Fruit fly (Drosophila melanogaster) whole organism, embryonic: ENCODE measurements around the gene CG43175.
A peak's percentile ranks its signal among the peaks of the same experiment; 100 is the strongest.

Experiments
- CG11696 ChIP-seq: fragments of 200-800 bp; sonication (Bioruptor generic); IDR thresholded peaks from 2 replicates; pipeline ENCODE4 v1.3.6; 2022; ENCODE audit warnings: missing biosample characterization, missing genetic modification characterization
- CG11723 ChIP-seq: fragments of 200-800 bp; sonication (Bioruptor generic); optimal IDR thresholded peaks from 2 replicates; lab custom pipeline; 2017; ENCODE audit warnings: missing biosample characterization, mild to moderate bottlenecking, missing genetic modification characterization
- CG12769 ChIP-seq: fragments of 200-800 bp; sonication (Bioruptor generic); optimal IDR thresholded peaks from 2 replicates; lab custom pipeline; 2019; ENCODE audit warnings: missing biosample characterization, mild to moderate bottlenecking, missing genetic modification characterization, moderate library complexity
- CG13123 ChIP-seq: fragments of 200-800 bp; sonication (Bioruptor generic); optimal IDR thresholded peaks from 2 replicates; lab custom pipeline; 2016; ENCODE audit warnings: missing biosample characterization, missing genetic modification characterization
- CG1602 ChIP-seq: fragments of 200-800 bp; sonication (Bioruptor generic); optimal IDR thresholded peaks from 3 replicates; lab custom pipeline; 2016; ENCODE audit warnings: missing biosample characterization, missing genetic modification characterization
- CG2120 ChIP-seq: fragments of 200-800 bp; sonication (Bioruptor generic); optimal IDR thresholded peaks from 3 replicates; lab custom pipeline; 2016; ENCODE audit warnings: missing biosample characterization, missing genetic modification characterization
- CG2712 ChIP-seq: fragments of 200-800 bp; optimal IDR thresholded peaks from 3 replicates; lab custom pipeline; 2019; ENCODE audit warnings: missing biosample characterization, mild to moderate bottlenecking, missing genetic modification characterization, moderate library complexity
- CG3281 ChIP-seq: fragments of 200-800 bp; sonication (Bioruptor generic); optimal IDR thresholded peaks from 3 replicates; lab custom pipeline; 2017; ENCODE audit warnings: missing biosample characterization, mild to moderate bottlenecking, missing genetic modification characterization
- CG34224 ChIP-seq: fragments of 200-800 bp; sonication (Bioruptor generic); IDR thresholded peaks from 3 replicates; pipeline ENCODE4 v1.3.6; 2022; ENCODE audit warnings: missing biosample characterization, missing genetic modification characterization; ENCODE audit not compliant: partially characterized antibody
- CG34376 ChIP-seq: fragments of 200-800 bp; sonication (Bioruptor generic); optimal IDR thresholded peaks from 2 replicates; lab custom pipeline; 2018; ENCODE audit warnings: missing biosample characterization, mild to moderate bottlenecking, missing genetic modification characterization
- CG34422 ChIP-seq: fragments of 200-800 bp; sonication (Bioruptor generic); IDR thresholded peaks from 3 replicates; pipeline ENCODE4 v1.3.6; 2022; ENCODE audit warnings: missing biosample characterization, missing genetic modification characterization
- CG4424 ChIP-seq: fragments of 200-800 bp; sonication (Bioruptor generic); optimal IDR thresholded peaks from 3 replicates; lab custom pipeline; 2016; ENCODE audit warnings: missing biosample characterization, missing genetic modification characterization
- CG4617 ChIP-seq: fragments of 200-800 bp; sonication (Bioruptor generic); optimal IDR thresholded peaks from 3 replicates; lab custom pipeline; 2016; ENCODE audit warnings: missing biosample characterization, missing genetic modification characterization, borderline replicate concordance
- CG5245 ChIP-seq: fragments of 200-800 bp; sonication (Bioruptor generic); optimal IDR thresholded peaks from 3 replicates; lab custom pipeline; 2016; ENCODE audit warnings: missing biosample characterization, missing genetic modification characterization
- CG7372 ChIP-seq: fragments of 200-800 bp; sonication (Bioruptor generic); IDR thresholded peaks from 2 replicates; pipeline ENCODE4 v1.3.6; 2022; ENCODE audit warnings: missing biosample characterization, missing genetic modification characterization
- CG7839 ChIP-seq: fragments of 200-800 bp; sonication (Bioruptor generic); optimal IDR thresholded peaks from 3 replicates; lab custom pipeline; 2018; ENCODE audit warnings: missing biosample characterization, mild to moderate bottlenecking, missing genetic modification characterization, moderate library complexity
- CG7987 ChIP-seq: fragments of 200-800 bp; sonication (Bioruptor generic); optimal IDR thresholded peaks from 2 replicates; lab custom pipeline; 2018; ENCODE audit warnings: missing biosample characterization, mild to moderate bottlenecking, missing genetic modification characterization, moderate library complexity
- CG8924 ChIP-seq: fragments of 200-800 bp; optimal IDR thresholded peaks from 3 replicates; lab custom pipeline; 2019; ENCODE audit warnings: missing biosample characterization, mild to moderate bottlenecking, missing genetic modification characterization, moderate library complexity
- Dip2 ChIP-seq: fragments of 200-800 bp; sonication (Bioruptor generic); IDR thresholded peaks from 2 replicates; pipeline ENCODE4 v1.3.6; 2022; ENCODE audit warnings: missing biosample characterization, missing genetic modification characterization
- Dp ChIP-seq: fragments of 200-800 bp; sonication (Bioruptor generic); optimal IDR thresholded peaks from 2 replicates; lab custom pipeline; 2018; ENCODE audit warnings: missing biosample characterization, mild to moderate bottlenecking, missing genetic modification characterization, moderate library complexity
- GATAe ChIP-seq: fragments of 200-800 bp; sonication (Bioruptor generic); conservative IDR thresholded peaks from 2 replicates; pipeline ENCODE4 v1.3.6; 2022; ENCODE audit warnings: missing biosample characterization, missing genetic modification characterization
- Gsc ChIP-seq: fragments of 200-800 bp; sonication (Bioruptor generic); IDR thresholded peaks from 2 replicates; pipeline ENCODE4 v1.3.6; 2022; ENCODE audit warnings: missing biosample characterization, missing genetic modification characterization
- HLH54F ChIP-seq: fragments of 200-800 bp; sonication (Bioruptor generic); optimal IDR thresholded peaks from 3 replicates; lab custom pipeline; 2016; ENCODE audit warnings: missing biosample characterization, missing genetic modification characterization
- Hr78 ChIP-seq, 2 experiments: fragments of 200-800 bp in 1 of 2; fragments of >200 bp in 1 of 2; sonication (Bioruptor generic) in 1 of 2; optimal IDR thresholded peaks; 2 replicates each; lab custom pipeline; 2017 to 2019; ENCODE audit warnings: missing biosample characterization in 2 of 2, missing genetic modification characterization in 2 of 2, mild to moderate bottlenecking in 1 of 2, moderate library complexity in 1 of 2
- MESR4 ChIP-seq: fragments of 200-800 bp; sonication (Bioruptor generic); optimal IDR thresholded peaks from 2 replicates; lab custom pipeline; 2018; ENCODE audit warnings: missing biosample characterization, mild to moderate bottlenecking, missing genetic modification characterization, moderate library complexity
- NC2α ChIP-seq: fragments of 200-800 bp; sonication (Bioruptor generic); optimal IDR thresholded peaks from 2 replicates; lab custom pipeline; 2016; ENCODE audit warnings: missing biosample characterization, missing genetic modification characterization
- Scr ChIP-seq: fragments of 200-800 bp; sonication (Bioruptor generic); IDR thresholded peaks from 2 replicates; pipeline ENCODE4 v1.3.6; 2022; ENCODE audit warnings: missing biosample characterization, missing genetic modification characterization; ENCODE audit not compliant: partially characterized antibody
- Trl ChIP-seq, 3 experiments: fragments of >200 bp in 2 of 3; fragments of 200-800 bp in 1 of 3; sonication (Bioruptor generic) in 1 of 3; optimal IDR thresholded peaks; 2 replicates in 1 of 3; 3 replicates in 2 of 3; lab custom pipeline; 2016 to 2017; ENCODE audit warnings: missing biosample characterization in 1 of 3, missing genetic modification characterization in 1 of 3
- ac ChIP-seq: fragments of 200-800 bp; sonication (Bioruptor generic); optimal IDR thresholded peaks from 3 replicates; lab custom pipeline; 2017; ENCODE audit warnings: missing biosample characterization, mild to moderate bottlenecking, missing genetic modification characterization
- bbx ChIP-seq: fragments of 200-800 bp; sonication (Bioruptor generic); IDR thresholded peaks from 2 replicates; pipeline ENCODE4 v1.3.6; 2022; ENCODE audit warnings: missing biosample characterization, missing genetic modification characterization; ENCODE audit not compliant: partially characterized antibody
- cg ChIP-seq: fragments of 200-800 bp; sonication (Bioruptor generic); optimal IDR thresholded peaks from 3 replicates; lab custom pipeline; 2019; ENCODE audit warnings: missing biosample characterization, mild to moderate bottlenecking, missing genetic modification characterization, moderate library complexity
- da ChIP-seq: fragments of 200-800 bp; sonication (Bioruptor generic); optimal IDR thresholded peaks from 2 replicates; lab custom pipeline; 2016; ENCODE audit warnings: missing biosample characterization, missing genetic modification characterization
- dmrt99B ChIP-seq: fragments of 200-800 bp; sonication (Bioruptor generic); optimal IDR thresholded peaks from 2 replicates; lab custom pipeline; 2018; ENCODE audit warnings: missing biosample characterization, mild to moderate bottlenecking, missing genetic modification characterization, moderate library complexity
- dysf ChIP-seq: fragments of 200-800 bp; sonication (Bioruptor generic); IDR thresholded peaks from 3 replicates; pipeline ENCODE4 v1.3.6; 2022; ENCODE audit warnings: missing biosample characterization, missing genetic modification characterization
- eve ChIP-seq, 2 experiments: fragments of >200 bp; optimal IDR thresholded peaks; 2 replicates each; lab custom pipeline; 2017; ENCODE audit warnings: missing biosample characterization in 2 of 2, missing genetic modification characterization in 2 of 2
- gsb-n ChIP-seq: fragments of 200-800 bp; sonication (Bioruptor generic); optimal IDR thresholded peaks from 3 replicates; lab custom pipeline; 2018; ENCODE audit warnings: missing biosample characterization, mild to moderate bottlenecking, missing genetic modification characterization
- hb ChIP-seq: fragments of 200-800 bp; sonication (Bioruptor generic); IDR thresholded peaks from 3 replicates; pipeline ENCODE4 v1.3.6; 2022; ENCODE audit warnings: missing biosample characterization, missing genetic modification characterization; ENCODE audit not compliant: partially characterized antibody
- jumu ChIP-seq: fragments of 200-800 bp; sonication (Bioruptor generic); optimal IDR thresholded peaks from 3 replicates; lab custom pipeline; 2016; ENCODE audit warnings: missing biosample characterization, missing genetic modification characterization
- nerfin-1 ChIP-seq: fragments of 200-800 bp; sonication (Bioruptor generic); optimal IDR thresholded peaks from 3 replicates; lab custom pipeline; 2019; ENCODE audit warnings: missing biosample characterization, mild to moderate bottlenecking, missing genetic modification characterization, moderate library complexity
- nom ChIP-seq: fragments of 200-800 bp; sonication (Bioruptor generic); optimal IDR thresholded peaks from 2 replicates; lab custom pipeline; 2017; ENCODE audit warnings: missing biosample characterization, missing genetic modification characterization, mild to moderate bottlenecking, moderate library complexity, missing genetic modification reagents
- oc ChIP-seq: fragments of 200-800 bp; sonication (Bioruptor generic); optimal IDR thresholded peaks from 2 replicates; lab custom pipeline; 2018; ENCODE audit warnings: missing biosample characterization, mild to moderate bottlenecking, missing genetic modification characterization, moderate library complexity
- pho ChIP-seq: fragments of 200-800 bp; sonication (Bioruptor generic); optimal IDR thresholded peaks from 2 replicates; lab custom pipeline; 2016; ENCODE audit warnings: missing biosample characterization, missing genetic modification characterization
- row ChIP-seq: fragments of 200-800 bp; sonication (Bioruptor generic); IDR thresholded peaks from 3 replicates; pipeline ENCODE4 v1.3.6; 2022; ENCODE audit warnings: missing biosample characterization, missing genetic modification characterization
- tap ChIP-seq: fragments of 200-800 bp; optimal IDR thresholded peaks from 3 replicates; lab custom pipeline; 2019; ENCODE audit warnings: missing biosample characterization, mild to moderate bottlenecking, missing genetic modification characterization, moderate library complexity
- tin ChIP-seq: fragments of 200-800 bp; sonication (Bioruptor generic); optimal IDR thresholded peaks from 3 replicates; lab custom pipeline; 2016; ENCODE audit warnings: missing biosample characterization, missing genetic modification characterization
- tna ChIP-seq: fragments of 200-800 bp; sonication (Bioruptor generic); IDR thresholded peaks from 2 replicates; pipeline ENCODE4 v1.3.6; 2022; ENCODE audit warnings: missing biosample characterization, missing genetic modification characterization; ENCODE audit not compliant: partially characterized antibody
- vfl ChIP-seq: fragments of 200-800 bp; sonication (Bioruptor generic); optimal IDR thresholded peaks from 2 replicates; lab custom pipeline; 2016; ENCODE audit warnings: missing biosample characterization, missing genetic modification characterization
- vvl ChIP-seq: fragments of 200-800 bp; sonication (Bioruptor generic); IDR thresholded peaks from 2 replicates; pipeline ENCODE4 v1.3.6; 2022; ENCODE audit warnings: missing biosample characterization, missing genetic modification characterization
- zen ChIP-seq: fragments of 200-800 bp; sonication (Bioruptor generic); optimal IDR thresholded peaks from 3 replicates; lab custom pipeline; 2018; ENCODE audit warnings: missing biosample characterization, mild to moderate bottlenecking, missing genetic modification characterization, moderate library complexity

CG43175 gene

DNA sequence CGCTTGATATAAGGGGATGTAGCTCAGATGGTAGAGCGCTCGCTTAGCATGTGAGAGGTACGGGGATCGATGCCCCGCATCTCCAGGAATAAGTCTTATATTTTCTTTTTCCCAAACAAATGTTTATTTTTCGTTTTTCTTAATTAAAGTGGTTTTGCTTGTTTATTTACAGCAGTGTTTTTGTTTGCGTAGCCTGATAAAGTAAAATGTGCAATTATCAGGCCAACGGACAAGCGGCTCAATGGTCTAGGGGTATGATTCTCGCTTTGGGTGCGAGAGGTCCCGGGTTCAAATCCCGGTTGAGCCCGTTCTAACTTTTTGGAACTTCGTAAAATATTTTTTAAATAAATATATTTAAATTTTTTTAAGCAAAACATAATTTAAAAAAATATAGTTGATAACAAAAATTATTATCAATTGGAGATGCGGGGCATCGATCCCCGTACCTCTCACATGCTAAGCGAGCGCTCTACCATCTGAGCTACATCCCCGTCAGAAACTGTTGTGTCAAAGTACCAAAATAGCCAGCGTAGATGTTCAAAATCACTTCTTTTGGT, 10.7 kb upstream of the CG43175 start (continued):
- no peak for TF ChIP-seq jumu (GFP tag; lab: Kevin White, UChicago)
- peak; percentile 87 for TF ChIP-seq tna (GFP tag; lab: Robert Waterston, UW)
- peak; percentile 7 for TF ChIP-seq oc (tag; lab: Kevin White, UChicago)
- no peak for TF ChIP-seq MESR4 (GFP tag; lab: Kevin White, UChicago)
- TF ChIP-seq da (GFP tag; lab: Kevin White, UChicago), result no peak
- peak; percentile 33 for TF ChIP-seq CG34376 (GFP tag; lab: Kevin White, UChicago)
- peak; percentile 75; the same call in 2 of the 3 replicates for TF ChIP-seq CG34224 (GFP tag; lab: Robert Waterston, UW)
- peak; percentile 48 for TF ChIP-seq dmrt99B (tag; lab: Kevin White, UChicago)
- TF ChIP-seq CG7839 (tag; lab: Kevin White, UChicago), result peak; percentile 37
- TF ChIP-seq tin (GFP tag; lab: Kevin White, UChicago), result no peak
- TF ChIP-seq nom (GFP tag; lab: Kevin White, UChicago), result peak; percentile 96
- TF ChIP-seq Scr (GFP tag; lab: Robert Waterston, UW), result peak; percentile 84
- peak in 1 of 2 experiments; percentile 17 for TF ChIP-seq eve (GFP tag; optimal IDR thresholded peaks at IDR 0.05; lab: Kevin White, UChicago)
- no peak for TF ChIP-seq pho
- no peak for TF ChIP-seq Dip2 (GFP tag; lab: Robert Waterston, UW)
- TF ChIP-seq nerfin-1 (tag; lab: Kevin White, UChicago), result peak; percentile 29
- TF ChIP-seq CG12769, result no peak
- no peak for TF ChIP-seq CG2120 (GFP tag; lab: Kevin White, UChicago)
- peak; percentile 41 for TF ChIP-seq CG2712 (tag; lab: Kevin White, UChicago)
- TF ChIP-seq CG7987 (GFP tag; lab: Kevin White, UChicago), result no peak
- peak; percentile 81; the same call in 2 of the 3 replicates for TF ChIP-seq hb
- no peak for TF ChIP-seq CG13123 (GFP tag; lab: Kevin White, UChicago)
- peak; percentile 57 for TF ChIP-seq CG8924 (tag; lab: Kevin White, UChicago)
- no peak for TF ChIP-seq GATAe
- TF ChIP-seq Trl (optimal IDR thresholded peaks at IDR 0.05; lab: Kevin White, UChicago), result no peak
- TF ChIP-seq Trl (GFP tag; optimal IDR thresholded peaks at IDR 0.05; lab: Kevin White, UChicago), result no peak
- peak; percentile 62; the same call in 1 of the 2 replicates for TF ChIP-seq vvl (GFP tag; lab: Robert Waterston, UW)
- TF ChIP-seq CG3281 (GFP tag; lab: Kevin White, UChicago), result peak; percentile 18
- TF ChIP-seq HLH54F, result no peak
- no peak for TF ChIP-seq Dp (GFP tag; lab: Kevin White, UChicago)
- no peak for TF ChIP-seq CG11696 (GFP tag; lab: Robert Waterston, UW)
- no peak for TF ChIP-seq CG4617 (GFP tag; lab: Kevin White, UChicago)
- no peak for TF ChIP-seq cg (GFP tag; lab: Kevin White, UChicago)
- no peak for TF ChIP-seq CG1602 (GFP tag; lab: Kevin White, UChicago)
- no peak for TF ChIP-seq row (GFP tag; lab: Robert Waterston, UW)
- TF ChIP-seq CG5245 (GFP tag; lab: Kevin White, UChicago), result no peak
- peak in 1 of 2 experiments; percentile 0 for TF ChIP-seq Hr78 (GFP tag; optimal IDR thresholded peaks at IDR 0.05; lab: Kevin White, UChicago)
- peak; percentile 8 for TF ChIP-seq gsb-n (tag; lab: Kevin White, UChicago)
- no peak for TF ChIP-seq dysf (GFP tag; lab: Robert Waterston, UW)
- no peak for TF ChIP-seq zen
- no peak for TF ChIP-seq CG4424 (GFP tag; lab: Kevin White, UChicago)
- TF ChIP-seq CG7372, result no peak
- TF ChIP-seq tap (tag; lab: Kevin White, UChicago), result peak; percentile 29
- TF ChIP-seq NC2α (GFP tag; lab: Kevin White, UChicago), result no peak
- no peak for TF ChIP-seq CG11723
- peak; percentile 91 for TF ChIP-seq bbx
- TF ChIP-seq CG34422 (GFP tag; lab: Robert Waterston, UW), result no peak
- TF ChIP-seq ac (GFP tag; lab: Kevin White, UChicago), result no peak
- no peak for TF ChIP-seq vfl
- no peak for TF ChIP-seq Gsc (GFP tag; lab: Robert Waterston, UW)
